Worm (Caenorhabditis elegans): ENCODE measurements around the gene snf-3.

ce11 chrII:1090743-1091142, 1.1 kb upstream of the snf-3 start:
- TF ChIP-seq sea-2 (GFP tag; IDR thresholded peaks at IDR 0.05) (no peak), tlf-1 (GFP tag; optimal IDR thresholded peaks at IDR 0.05) (no peak), ztf-18 (tag; optimal IDR thresholded peaks at IDR 0.05) (no peak), repo-1 (tag; optimal IDR thresholded peaks at IDR 0.05) (no peak), efl-1 (GFP tag; optimal IDR thresholded peaks at IDR 0.05) (no peak), ztf-3 (GFP tag; optimal IDR thresholded peaks at IDR 0.05) (no peak), Y56A3A.18 (GFP tag; IDR thresholded peaks at IDR 0.05) (no peak), Y53G8AR.9 (GFP tag; conservative IDR thresholded peaks at IDR 0.05) (no peak), F23B12.7 (tag; optimal IDR thresholded peaks at IDR 0.05; ENCODE audit: insufficient read depth) (no peak)

Measured in whole organism, young adult.